Fruit fly (Drosophila melanogaster) whole organism, wandering third instar larva: Measurements from ENCODE around the gene Cep97.

Experiments
- brk ChIP-seq: fragments of 200-800 bp; sonication (Bioruptor generic); optimal IDR thresholded peaks from 2 replicates; lab custom pipeline; 2016; ENCODE audit warnings: missing biosample characterization, mild to moderate bottlenecking, missing genetic modification characterization
- sv ChIP-seq: fragments of 200-800 bp; sonication (Bioruptor generic); optimal IDR thresholded peaks from 3 replicates; lab custom pipeline; 2016; ENCODE audit warnings: missing biosample characterization, missing genetic modification characterization

DNA sequence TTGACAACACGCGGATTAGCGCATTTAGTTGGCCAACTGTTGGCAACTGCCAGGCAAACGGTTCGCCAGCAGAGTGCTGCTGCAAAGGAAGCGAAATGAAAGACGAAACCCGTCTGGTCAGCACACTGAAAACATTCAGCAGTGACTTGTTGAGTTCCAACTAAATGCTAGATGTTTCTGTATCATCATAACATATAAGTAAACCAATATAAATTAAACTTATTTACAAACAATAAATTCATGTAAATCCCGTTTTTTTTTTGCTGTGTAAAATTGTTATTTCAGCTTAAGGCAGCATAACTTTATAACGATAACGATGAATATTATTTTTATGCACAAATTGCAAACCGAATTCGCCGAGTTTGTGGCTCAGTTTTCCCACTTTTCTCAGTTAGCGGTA, 9.4 kb upstream of the Cep97 start:
- TF ChIP-seq brk (GFP tag; lab: Kevin White, UChicago) (no peak), sv (no peak)
